Worm (Caenorhabditis elegans) whole organism, midembryonic: ENCODE measurements around the gene gcy-7.

ENCODE experiments used
- T22C8.4 ChIP-seq: fragments of 200-800 bp; sonication (Bioruptor generic); IDR thresholded peaks from 2 replicates; pipeline ENCODE4 v1.3.6; 2022; ENCODE audit warnings: missing genetic modification characterization, missing compliant biosample characterization
- cog-1 ChIP-seq: sonication (generic microtip); optimal IDR thresholded peaks from 2 replicates; lab custom pipeline; 2016; ENCODE audit warnings: missing genetic modification characterization, missing compliant biosample characterization
- flt-1 ChIP-seq: fragments of 200-800 bp; sonication (Bioruptor generic); IDR thresholded peaks from 2 replicates; pipeline ENCODE4 v1.3.6; 2022; ENCODE audit warnings: missing genetic modification characterization, missing compliant biosample characterization
- klf-2 ChIP-seq: fragments of 200-800 bp; sonication (Bioruptor generic); conservative IDR thresholded peaks from 2 replicates; pipeline ENCODE4 v1.3.6; 2022; ENCODE audit warnings: missing genetic modification reagents, missing genetic modification characterization, missing compliant biosample characterization
- med-1 ChIP-seq: sonication (generic microtip); optimal IDR thresholded peaks from 2 replicates; lab custom pipeline; 2017; ENCODE audit warnings: missing genetic modification characterization, mild to moderate bottlenecking, missing compliant biosample characterization, antibody characterized with exemption, missing genetic modification reagents; ENCODE audit not compliant: insufficient read depth
- ref-1 ChIP-seq: fragments of 200-800 bp; sonication (Bioruptor generic); conservative IDR thresholded peaks from 2 replicates; pipeline ENCODE4 v1.3.6; 2022; ENCODE audit warnings: missing genetic modification reagents, missing genetic modification characterization, missing compliant biosample characterization
- tab-1 ChIP-seq: fragments of 200-800 bp; sonication (Bioruptor generic); IDR thresholded peaks from 2 replicates; pipeline ENCODE4 v1.3.6; 2022; ENCODE audit warnings: missing genetic modification characterization, missing compliant biosample characterization
- ztf-23 ChIP-seq: fragments of 200-800 bp; sonication (Bioruptor generic); IDR thresholded peaks from 2 replicates; pipeline ENCODE4 v1.3.6; 2022; ENCODE audit warnings: missing genetic modification reagents, missing genetic modification characterization, missing compliant biosample characterization
- ztf-29 ChIP-seq: fragments of 200-800 bp; sonication (Bioruptor generic); IDR thresholded peaks from 2 replicates; pipeline ENCODE4 v1.3.6; 2022; ENCODE audit warnings: missing genetic modification reagents, missing genetic modification characterization, missing compliant biosample characterization

Gene gcy-7

DNA sequence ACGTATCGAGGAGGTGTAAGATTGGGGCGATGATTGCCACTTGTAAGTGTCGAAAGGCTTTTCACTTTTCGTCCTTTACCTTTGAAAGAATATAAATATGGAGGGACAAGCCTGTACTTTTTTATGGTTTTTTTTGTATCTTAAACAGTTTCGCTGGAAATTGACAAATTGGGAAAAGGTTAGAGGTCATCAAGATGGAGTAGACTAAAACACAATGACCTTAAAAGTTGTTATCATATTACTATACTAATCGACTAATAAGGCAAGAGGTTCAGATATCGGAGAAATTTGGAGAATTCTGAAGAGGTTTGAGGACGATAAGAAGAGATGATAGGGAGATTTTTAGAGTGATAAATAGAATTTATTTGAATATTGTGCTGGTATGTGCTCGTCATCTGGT is 19.0 kb downstream of the gcy-7 start:
- TF ChIP-seq ztf-23 (no peak), klf-2 (GFP tag; lab: Robert Waterston, UW) (no peak), tab-1 (GFP tag; lab: Robert Waterston, UW) (no peak), cog-1 (no peak), med-1 (GFP tag; lab: Kevin White, UChicago) (no peak), ref-1 (GFP tag; lab: Robert Waterston, UW) (no peak), ztf-29 (GFP tag; lab: Robert Waterston, UW) (no peak), flt-1 (GFP tag; lab: Robert Waterston, UW) (no peak), T22C8.4 (GFP tag; lab: Robert Waterston, UW) (no peak)

DNA sequence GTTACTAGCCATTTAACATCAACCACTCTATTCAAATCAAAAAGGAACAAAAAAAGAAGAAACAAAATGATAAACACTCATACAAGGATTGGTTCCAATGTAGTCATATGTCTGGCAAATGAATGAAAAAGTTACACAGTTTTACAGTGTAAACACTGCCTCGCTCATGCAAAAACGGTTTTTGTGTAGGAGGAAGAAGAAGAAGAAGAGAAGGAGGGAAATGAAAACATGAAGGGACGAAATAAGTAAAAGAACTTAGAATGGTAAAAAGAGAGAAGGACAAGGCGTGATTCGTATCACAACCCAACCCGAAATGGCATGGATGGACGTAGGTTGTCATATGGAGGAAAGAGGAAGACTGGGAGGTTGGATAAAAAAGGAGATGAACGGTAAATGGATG is 19.8 kb downstream of the gcy-7 start:
- TF ChIP-seq ztf-23 (no peak), ztf-29 (GFP tag; lab: Robert Waterston, UW) (no peak), ref-1 (GFP tag; lab: Robert Waterston, UW) (no peak), T22C8.4 (GFP tag; lab: Robert Waterston, UW) (no peak), cog-1 (no peak), flt-1 (GFP tag; lab: Robert Waterston, UW) (0 out of 2 replicates have a peak, but pooled peaks have one; percentile 21), tab-1 (GFP tag; lab: Robert Waterston, UW) (no peak), klf-2 (GFP tag; lab: Robert Waterston, UW) (no peak)

DNA sequence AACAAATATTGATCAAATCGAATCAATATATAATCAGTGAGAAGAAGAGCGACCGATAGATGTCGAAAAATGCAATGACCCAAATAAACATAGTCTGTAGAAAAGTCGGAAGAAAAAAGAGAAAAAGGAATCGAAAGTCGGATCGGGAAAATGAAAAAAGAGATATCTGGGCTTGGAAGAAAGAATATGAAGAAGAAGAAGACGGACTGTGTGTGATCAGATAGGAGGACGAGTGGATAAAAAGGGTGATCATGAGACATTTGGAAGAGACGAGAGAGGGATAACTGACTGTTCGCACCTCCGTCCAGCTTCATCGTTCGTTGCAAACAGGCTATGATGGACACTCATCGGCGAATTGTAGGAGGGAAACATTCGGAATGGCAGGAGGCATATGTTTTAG is 22.4 kb downstream of the gcy-7 start:
- no peak for TF ChIP-seq tab-1 (GFP tag; lab: Robert Waterston, UW)
- TF ChIP-seq ztf-29 (GFP tag; lab: Robert Waterston, UW): no peak
- TF ChIP-seq ztf-23: no peak
- TF ChIP-seq ref-1 (GFP tag; lab: Robert Waterston, UW): no peak
- TF ChIP-seq T22C8.4 (GFP tag; lab: Robert Waterston, UW): no peak
- TF ChIP-seq cog-1: no peak
- no peak for TF ChIP-seq med-1 (GFP tag; lab: Kevin White, UChicago)
- TF ChIP-seq flt-1 (GFP tag; lab: Robert Waterston, UW): no peak
- TF ChIP-seq klf-2 (GFP tag; lab: Robert Waterston, UW): no peak

DNA sequence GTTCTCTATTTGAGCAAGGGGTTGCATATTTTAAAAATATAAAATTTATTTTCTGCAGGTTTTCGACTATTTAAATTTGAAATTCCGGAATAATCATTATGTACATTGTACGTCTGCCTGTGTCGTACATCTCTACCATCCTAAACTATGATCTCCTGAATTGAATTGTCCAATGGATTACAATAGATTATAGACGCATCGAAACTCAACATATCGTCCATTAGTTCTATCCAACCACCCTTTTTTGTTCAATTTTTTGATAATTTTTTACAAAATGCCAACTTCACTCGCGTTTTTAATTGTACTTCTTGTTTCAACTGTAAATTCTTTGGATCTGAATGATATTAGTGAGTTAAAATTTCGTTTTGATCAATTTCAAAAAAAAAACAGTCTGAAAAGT is 23.2 kb downstream of the gcy-7 start, which contains the start of gene F52E1.2:
Gene F52E1.2 (plus strand): TSS at position 190 of the 400 bp plus-strand sequence.
- TF ChIP-seq T22C8.4 (GFP tag; lab: Robert Waterston, UW) (no peak), ztf-29 (GFP tag; lab: Robert Waterston, UW) (no peak), cog-1 (no peak)

DNA sequence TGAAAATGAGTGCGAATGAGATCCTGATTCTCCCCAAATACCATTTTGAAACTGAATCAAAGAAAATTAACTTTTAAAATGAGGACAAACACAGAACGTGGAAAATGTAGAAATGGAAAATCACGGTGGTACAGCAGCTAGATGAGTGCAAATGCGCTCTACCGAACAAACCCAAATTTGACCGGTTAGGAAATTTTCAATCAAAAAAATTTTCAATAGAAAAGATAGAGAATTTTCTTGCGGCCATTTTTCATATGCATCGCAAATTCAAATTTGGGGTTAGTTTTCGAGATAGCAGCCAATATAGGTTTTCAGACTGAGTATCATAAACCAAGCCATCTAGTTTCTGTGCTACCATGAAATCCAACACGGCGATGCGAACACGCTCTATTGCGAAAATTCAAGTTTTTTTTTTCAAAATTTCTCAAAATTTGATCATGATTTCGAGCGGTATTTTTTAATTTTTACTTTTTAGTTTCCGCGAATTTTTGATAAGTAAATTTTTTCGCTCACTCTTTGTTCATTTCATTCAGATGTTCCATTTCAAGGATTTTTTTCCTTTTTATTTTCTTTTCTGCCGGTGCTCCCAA is 26.4 kb downstream of the gcy-7 start, which contains the start of gene vha-18:
Gene vha-18 (minus strand): TSS at position 51 of the 590 bp plus-strand sequence.
- no peak for TF ChIP-seq ztf-29 (GFP tag; lab: Robert Waterston, UW)
- no peak for TF ChIP-seq klf-2 (GFP tag; lab: Robert Waterston, UW)

DNA sequence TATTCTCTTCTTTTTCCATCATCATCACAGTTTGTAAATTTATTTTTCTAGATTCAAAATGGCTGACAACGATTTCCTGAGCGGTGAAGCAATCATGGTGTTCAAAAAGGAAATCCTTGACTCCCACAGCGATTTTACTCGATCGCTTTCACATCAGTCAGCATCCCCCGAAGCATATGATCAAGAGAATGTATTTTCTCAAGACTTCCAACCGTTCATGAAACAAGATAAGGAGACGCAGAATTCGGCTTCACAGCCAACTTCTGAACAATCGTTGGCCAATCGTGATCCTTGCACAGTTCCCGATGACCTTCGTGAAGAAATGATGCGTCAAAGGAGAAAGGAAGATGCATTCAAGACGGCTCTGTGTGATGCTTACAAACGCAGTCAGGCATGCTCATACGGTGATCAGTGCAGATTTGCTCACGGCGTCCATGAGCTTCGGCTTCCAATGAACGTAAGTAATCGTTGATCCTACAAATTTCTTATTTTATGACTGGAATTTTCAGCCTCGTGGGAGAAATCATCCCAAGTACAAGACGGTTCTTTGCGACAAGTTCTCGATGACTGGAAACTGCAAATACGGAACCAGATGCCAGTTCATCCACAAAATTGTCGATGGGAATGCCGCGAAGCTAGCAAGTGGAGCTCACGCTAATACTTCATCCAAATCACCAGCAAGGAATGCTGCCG is 27.0 kb downstream of the gcy-7 start, which contains the start of gene pos-1:
Gene pos-1 (plus strand): TSS at position 51 of the 693 bp plus-strand sequence.
- TF ChIP-seq cog-1 (no peak), klf-2 (GFP tag; lab: Robert Waterston, UW) (no peak), ref-1 (GFP tag; lab: Robert Waterston, UW) (no peak)

DNA sequence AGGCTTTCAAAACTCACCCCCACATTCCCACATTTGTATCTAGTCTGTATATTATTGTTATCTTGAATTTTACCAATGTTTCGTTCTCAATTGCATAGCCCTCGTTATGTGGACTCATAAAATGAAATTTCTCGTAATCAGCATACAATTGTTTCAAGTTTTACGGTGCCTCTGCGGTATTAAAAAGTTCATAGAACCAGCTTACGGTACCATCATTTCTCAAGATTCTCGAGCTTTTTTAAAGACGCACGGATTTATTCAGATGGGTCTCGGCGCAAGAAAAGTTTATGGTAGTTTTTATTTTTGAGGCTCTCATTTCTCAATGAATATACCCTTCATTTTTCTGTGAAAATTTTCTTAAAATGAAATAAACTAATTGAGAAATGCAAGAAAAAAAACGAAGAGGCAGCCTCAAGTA is 28.0 kb downstream of the gcy-7 start:
- TF ChIP-seq med-1 (GFP tag; lab: Kevin White, UChicago) (no peak), T22C8.4 (GFP tag; lab: Robert Waterston, UW) (no peak), ztf-29 (GFP tag; lab: Robert Waterston, UW) (no peak), flt-1 (GFP tag; lab: Robert Waterston, UW) (no peak), tab-1 (GFP tag; lab: Robert Waterston, UW) (no peak), ref-1 (GFP tag; lab: Robert Waterston, UW) (no peak)

DNA sequence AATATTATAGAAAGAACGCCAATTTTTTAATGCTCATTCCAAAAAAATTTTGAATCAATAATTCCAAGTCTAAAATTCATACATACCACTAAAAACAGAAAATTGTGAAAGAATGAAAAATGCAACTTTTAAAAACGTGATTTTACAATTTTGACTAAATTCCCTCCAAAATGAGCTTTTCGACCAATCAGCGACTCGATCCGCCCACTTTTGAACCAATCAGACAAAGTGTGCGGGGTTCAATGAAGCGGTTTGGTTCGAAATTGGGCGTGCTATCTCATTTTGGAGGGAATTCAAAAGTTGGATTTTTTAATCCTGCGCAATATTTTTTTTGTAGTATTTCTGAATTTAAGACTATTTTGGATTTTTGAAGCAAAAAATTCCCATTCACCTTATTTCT is 30.1 kb downstream of the gcy-7 start:
- TF ChIP-seq cog-1 (no peak), med-1 (GFP tag; lab: Kevin White, UChicago) (no peak)

DNA sequence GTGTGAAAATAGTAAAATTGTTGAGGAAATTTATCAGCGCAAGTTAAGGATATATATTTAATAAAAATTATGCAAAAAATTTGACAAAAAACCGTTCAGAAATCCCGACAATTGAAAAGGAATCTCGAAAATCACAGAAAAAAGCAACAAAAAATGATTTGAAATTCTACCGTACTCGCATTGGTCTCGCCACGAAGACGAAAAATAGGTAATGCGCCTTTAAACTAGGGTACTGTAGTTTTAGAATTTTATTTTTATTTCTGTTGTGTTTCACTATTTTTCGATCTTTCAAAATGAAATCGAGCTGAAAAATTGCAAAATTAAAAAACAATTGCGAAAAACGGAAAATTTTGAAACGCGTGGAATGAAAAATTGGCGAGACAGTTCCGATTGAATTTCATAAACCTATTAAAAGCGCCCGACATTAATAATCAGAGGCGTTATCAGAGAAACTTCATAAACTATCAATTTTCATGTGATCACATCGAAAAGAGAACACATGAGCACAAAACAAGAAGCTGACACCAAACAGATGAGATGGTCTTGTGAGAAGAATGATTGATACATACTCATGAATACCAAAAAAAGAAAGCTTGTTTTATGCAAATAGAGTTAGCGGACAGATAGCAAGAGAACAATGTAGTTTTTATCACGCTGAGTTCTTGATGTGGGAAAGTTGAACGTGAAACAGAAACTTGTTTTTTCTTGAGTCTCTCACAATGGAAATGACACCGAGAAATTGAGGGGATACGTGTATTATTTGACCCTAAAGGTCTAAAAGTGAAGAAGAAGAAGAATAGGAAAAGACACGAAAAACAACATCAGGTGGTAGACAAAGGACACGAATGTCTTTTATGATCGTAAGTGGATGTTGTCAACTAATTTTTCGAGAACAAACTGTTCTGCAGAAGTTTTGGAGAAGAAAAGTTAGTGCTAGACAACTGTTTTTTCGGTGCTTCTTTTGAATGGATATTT is 38.0 kb downstream of the gcy-7 start:
- TF ChIP-seq klf-2 (GFP tag; lab: Robert Waterston, UW) (no peak), med-1 (GFP tag; lab: Kevin White, UChicago) (no peak), ztf-29 (GFP tag; lab: Robert Waterston, UW) (no peak), tab-1 (GFP tag; lab: Robert Waterston, UW) (no peak), flt-1 (GFP tag; lab: Robert Waterston, UW) (no peak), cog-1 (no peak), ztf-23 (no peak), ref-1 (GFP tag; lab: Robert Waterston, UW) (no peak), T22C8.4 (GFP tag; lab: Robert Waterston, UW) (no peak)
